Worm (Caenorhabditis elegans): ENCODE data around the gene C05A9.2.

DNA sequence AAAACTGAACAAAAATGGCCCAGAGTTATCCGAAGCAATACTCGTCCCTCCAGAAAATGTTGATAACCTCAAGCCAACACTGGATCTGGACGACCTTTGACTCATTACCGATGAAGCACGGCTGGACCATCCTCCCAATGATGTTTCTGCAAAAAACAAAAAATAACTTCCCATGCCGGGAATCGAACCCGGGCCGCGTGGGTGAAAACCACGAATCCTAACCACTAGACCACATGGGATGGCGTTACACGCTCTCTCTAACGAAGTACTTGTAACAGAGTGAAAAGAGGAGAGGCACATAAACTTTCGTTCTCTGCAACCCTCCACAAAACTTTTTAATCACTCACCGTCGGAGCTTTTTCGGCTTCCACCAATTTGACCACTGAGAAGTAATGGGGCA, 23.3 kb downstream of the C05A9.2 start:
- TF ChIP-seq elt-3 (tag; optimal IDR thresholded peaks at IDR 0.05) (no peak), snpc-4 (tag; optimal IDR thresholded peaks at IDR 0.05) (peak; percentile 10), aha-1 (tag; optimal IDR thresholded peaks at IDR 0.05) (no peak), ztf-11 (tag; optimal IDR thresholded peaks at IDR 0.05) (no peak), ets-5 (GFP tag; IDR thresholded peaks at IDR 0.05) (no peak), grh-1 (GFP tag; IDR thresholded peaks at IDR 0.05) (0 out of 2 replicates have a peak, but pooled peaks have one; percentile 5), nhr-90 (tag; optimal IDR thresholded peaks at IDR 0.05; ENCODE audit: poor library complexity) (peak; percentile 48), sup-37 (GFP tag; optimal IDR thresholded peaks at IDR 0.05) (no peak), elt-2 (tag; optimal IDR thresholded peaks at IDR 0.05) (peak; percentile 13)

Measured in whole organism, L1 larva.